Worm (Caenorhabditis elegans): ENCODE data around the gene acl-14.
A peak's percentile ranks its signal among the peaks of the same experiment; 100 is the strongest.

The acl-14 gene

ce11 chrV:9297332-9297731, 36.1 kb downstream of the acl-14 start, which contains the start of gene F44A2.5:
TSS of gene F44A2.5 (plus strand) at chrV:9297632.
- no peak for TF ChIP-seq D1046.2 (GFP tag; IDR thresholded peaks at IDR 0.05)
- no peak for TF ChIP-seq cey-2 (tag; optimal IDR thresholded peaks at IDR 0.05; ENCODE audit: borderline replicate concordance, insufficient read depth)
- TF ChIP-seq egl-43 (GFP tag; IDR thresholded peaks at IDR 0.05) = no peak
- TF ChIP-seq lin-39 (tag; optimal IDR thresholded peaks at IDR 0.05) = no peak
- TF ChIP-seq dpl-1 (GFP tag; optimal IDR thresholded peaks at IDR 0.05) = no peak
- no peak for TF ChIP-seq ceh-62 (tag; optimal IDR thresholded peaks at IDR 0.05)
- TF ChIP-seq zip-2 (tag; optimal IDR thresholded peaks at IDR 0.05) = no peak
- TF ChIP-seq lin-1 (GFP tag; IDR thresholded peaks at IDR 0.05) = no peak
- no peak for TF ChIP-seq nhr-42 (GFP tag; IDR thresholded peaks at IDR 0.05)
- TF ChIP-seq spr-3 (GFP tag; optimal IDR thresholded peaks at IDR 0.05) = no peak
- no peak for TF ChIP-seq hlh-30 (tag; optimal IDR thresholded peaks at IDR 0.05; ENCODE audit: insufficient read depth)
- no peak for TF ChIP-seq egl-27 (tag; optimal IDR thresholded peaks at IDR 0.05)
- no peak for TF ChIP-seq Y48G9A.11 (GFP tag; IDR thresholded peaks at IDR 0.05)
- TF ChIP-seq F44E2.7 (GFP tag; IDR thresholded peaks at IDR 0.05) = no peak

- peak in 1 of 2 experiments; percentile 87 for TF ChIP-seq unc-62 (GFP tag; optimal IDR thresholded peaks at IDR 0.05 in 1 of 2)
- TF ChIP-seq unc-62 (tag; optimal IDR thresholded peaks at IDR 0.05) = no peak
- TF ChIP-seq jun-1 (tag; optimal IDR thresholded peaks at IDR 0.05) = no peak
These were observed 37.9 kb downstream of the acl-14 start for ce11 chrV:9295581-9295980.

- TF ChIP-seq vab-7 (GFP tag; IDR thresholded peaks at IDR 0.05) = 0 out of 2 replicates have a peak, but pooled peaks have one; percentile 5
- TF ChIP-seq lin-13 (GFP tag; optimal IDR thresholded peaks at IDR 0.05) = no peak
- TF ChIP-seq rbr-2 (tag; optimal IDR thresholded peaks at IDR 0.05) = peak; percentile 43
- TF ChIP-seq madf-5 (GFP tag; IDR thresholded peaks at IDR 0.05) = peak in 1 of 2 experiments; percentile 62; a peak in 1 of 4 replicates
- TF ChIP-seq tra-1 (GFP tag; IDR thresholded peaks at IDR 0.05) = no peak
- TF ChIP-seq Y48G9A.11 (GFP tag; IDR thresholded peaks at IDR 0.05) = no peak
- no peak for TF ChIP-seq F49E8.2 (tag; optimal IDR thresholded peaks at IDR 0.05; ENCODE audit: borderline replicate concordance)
- TF ChIP-seq set-16 (GFP tag; IDR thresholded peaks at IDR 0.05) = peak; percentile 98
- no peak for TF ChIP-seq nhr-6 (tag; optimal IDR thresholded peaks at IDR 0.05)
- TF ChIP-seq php-3 (GFP tag; IDR thresholded peaks at IDR 0.05) = no peak
- TF ChIP-seq egl-43 (GFP tag; IDR thresholded peaks at IDR 0.05) = peak; percentile 86
- TF ChIP-seq F10B5.3 (tag; optimal IDR thresholded peaks at IDR 0.05) = no peak
- TF ChIP-seq pha-4 (GFP tag; IDR thresholded peaks at IDR 0.05) = no peak
- no peak for TF ChIP-seq pha-4 (tag; optimal IDR thresholded peaks at IDR 0.05)
- TF ChIP-seq hmg-1.1 (GFP tag; IDR thresholded peaks at IDR 0.05) = peak; percentile 33; the same call in 1 of the 2 replicates
- TF ChIP-seq nhr-76 (tag; optimal IDR thresholded peaks at IDR 0.05) = no peak
- no peak for TF ChIP-seq hif-1 (tag; optimal IDR thresholded peaks at IDR 0.05)
These were observed 40.1 kb downstream of the acl-14 start for ce11 chrV:9293359-9293758.

- TF ChIP-seq rbr-2 (tag; optimal IDR thresholded peaks at IDR 0.05) = no peak
- no peak for TF ChIP-seq lin-39 (tag; optimal IDR thresholded peaks at IDR 0.05)
- no peak for TF ChIP-seq php-3 (GFP tag; IDR thresholded peaks at IDR 0.05)
- no peak for TF ChIP-seq hif-1 (tag; optimal IDR thresholded peaks at IDR 0.05)
- TF ChIP-seq F37D6.2 (tag; optimal IDR thresholded peaks at IDR 0.05) = no peak
- TF ChIP-seq fkh-10 (GFP tag; optimal IDR thresholded peaks at IDR 0.05) = no peak
- no peak for TF ChIP-seq pha-4 (GFP tag; IDR thresholded peaks at IDR 0.05)
- TF ChIP-seq pha-4 (tag; optimal IDR thresholded peaks at IDR 0.05) = no peak
- TF ChIP-seq mdt-29 (GFP tag; IDR thresholded peaks at IDR 0.05) = no peak
- no peak for TF ChIP-seq nhr-11 (tag; optimal IDR thresholded peaks at IDR 0.05)
- no peak for TF ChIP-seq nhr-237 (tag; optimal IDR thresholded peaks at IDR 0.05)
- no peak for TF ChIP-seq ceh-32 (tag; optimal IDR thresholded peaks at IDR 0.05; ENCODE audit: poor library complexity)
- no peak for TF ChIP-seq nhr-76 (tag; optimal IDR thresholded peaks at IDR 0.05)
- no peak for TF ChIP-seq ceh-44 (GFP tag; IDR thresholded peaks at IDR 0.05)
- no peak for TF ChIP-seq tra-1 (GFP tag; IDR thresholded peaks at IDR 0.05)
- no peak for TF ChIP-seq zip-2 (tag; optimal IDR thresholded peaks at IDR 0.05)
- no peak for TF ChIP-seq daf-16 (GFP tag; optimal IDR thresholded peaks at IDR 0.05)
- no peak for TF ChIP-seq daf-16 (tag; optimal IDR thresholded peaks at IDR 0.05)
- TF ChIP-seq hmg-1.1 (GFP tag; IDR thresholded peaks at IDR 0.05) = no peak
These were observed 41.5 kb downstream of the acl-14 start, which contains the start of gene ZK682.7 for ce11 chrV:9291919-9292318. TSS of gene ZK682.7 (minus strand) at chrV:9292165.
